Worm (Caenorhabditis elegans) whole organism, L3 larva: ENCODE results near the gene Y54G2A.37.

Experiments used
- aly-2 ChIP-seq: fragments of 150-350 bp; optimal IDR thresholded peaks from 2 replicates; lab custom pipeline; 2014; ENCODE audit warnings: missing biosample characterization, missing genetic modification characterization
- daf-12 ChIP-seq: fragments of 150-350 bp; optimal IDR thresholded peaks from 2 replicates; lab custom pipeline; 2014; ENCODE audit warnings: missing biosample characterization, missing genetic modification reagents, missing genetic modification characterization
- pha-4 ChIP-seq: fragments of 150-350 bp; optimal IDR thresholded peaks from 2 replicates; lab custom pipeline; 2014; ENCODE audit warnings: missing biosample characterization, missing genetic modification reagents, missing genetic modification characterization
- snpc-4 ChIP-seq: fragments of 150-350 bp; optimal IDR thresholded peaks from 2 replicates; lab custom pipeline; 2014; ENCODE audit warnings: missing biosample characterization, missing genetic modification characterization

- peak; percentile 98 for TF ChIP-seq pha-4 (tag; lab: Kevin White, UChicago)
- no peak for TF ChIP-seq daf-12 (tag; lab: Kevin White, UChicago)
- no peak for TF ChIP-seq aly-2
- TF ChIP-seq snpc-4 (tag; lab: Kevin White, UChicago): peak; percentile 40
Measured at ce11 chrIV:2774500-2774899, 46.0 kb upstream of the Y54G2A.37 start.
